Fruit fly (Drosophila melanogaster): ENCODE measurements around the gene Mi-2.

Mi-2 gene

DNA sequence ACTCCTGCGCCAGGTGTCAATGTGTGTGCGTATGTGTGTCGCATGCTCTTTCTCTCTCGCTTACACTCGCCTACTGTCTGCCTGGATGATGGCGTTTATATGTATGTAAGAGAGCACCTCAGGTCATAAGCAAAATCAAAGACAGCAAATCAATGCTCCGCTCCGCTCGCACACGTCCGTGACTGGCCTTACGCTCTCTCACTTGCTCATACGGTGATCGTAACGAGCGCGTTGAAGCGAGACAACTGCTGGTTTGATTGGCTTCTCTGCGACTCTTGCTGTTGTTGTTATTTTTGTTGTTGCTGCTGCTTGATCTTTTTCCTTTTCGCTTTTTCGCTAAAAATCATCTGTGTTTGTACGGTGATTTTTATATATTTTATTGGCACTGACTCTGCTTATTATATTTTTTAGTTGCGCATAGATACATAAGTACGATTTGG lies 14.4 kb downstream of the Mi-2 start (continued):
- TF ChIP-seq HLH3B (GFP tag; IDR thresholded peaks at IDR 0.05) (no peak), D (optimal IDR thresholded peaks at IDR 0.05) (peak; percentile 52), D (GFP tag; optimal IDR thresholded peaks at IDR 0.05) (no peak), Hey (tag; optimal IDR thresholded peaks at IDR 0.05) (peak; percentile 37), unpg (GFP tag; optimal IDR thresholded peaks at IDR 0.05) (no peak), ems (GFP tag; optimal IDR thresholded peaks at IDR 0.05) (no peak), Hr78 (GFP tag; optimal IDR thresholded peaks at IDR 0.05) (peak in 1 of 2 experiments; percentile 92), trem (tag; optimal IDR thresholded peaks at IDR 0.05) (no peak), Poxn (GFP tag; IDR thresholded peaks at IDR 0.05) (no peak), Sox102F (GFP tag; optimal IDR thresholded peaks at IDR 0.05) (no peak), CG2199 (GFP tag; IDR thresholded peaks at IDR 0.05) (peak; percentile 89), CG17829 (tag; optimal IDR thresholded peaks at IDR 0.05) (no peak), CG2202 (tag; optimal IDR thresholded peaks at IDR 0.05) (no peak), CG4424 (GFP tag; optimal IDR thresholded peaks at IDR 0.05) (no peak), CG14050 (GFP tag; IDR thresholded peaks at IDR 0.05) (no peak), nau (GFP tag; optimal IDR thresholded peaks at IDR 0.05) (no peak), CG12236 (GFP tag; optimal IDR thresholded peaks at IDR 0.05) (no peak), CG10321 (GFP tag; IDR thresholded peaks at IDR 0.05) (peak; percentile 97), ash1 (GFP tag; optimal IDR thresholded peaks at IDR 0.05) (peak; percentile 1), dmrt11E (tag; optimal IDR thresholded peaks at IDR 0.05) (no peak), pho (GFP tag; optimal IDR thresholded peaks at IDR 0.05) (no peak), CG11398 (GFP tag; optimal IDR thresholded peaks at IDR 0.05) (no peak), mam (GFP tag; optimal IDR thresholded peaks at IDR 0.05) (no peak), CG12155 (GFP tag; optimal IDR thresholded peaks at IDR 0.05) (peak; percentile 61), ara (GFP tag; IDR thresholded peaks at IDR 0.05) (0 out of 2 replicates have a peak, but pooled peaks have one; percentile 35), slbo (GFP tag; IDR thresholded peaks at IDR 0.05) (no peak), caup (GFP tag; optimal IDR thresholded peaks at IDR 0.05; ENCODE audit: severe bottlenecking) (no peak), CG4707 (GFP tag; optimal IDR thresholded peaks at IDR 0.05) (no peak), CG15011 (GFP tag; optimal IDR thresholded peaks at IDR 0.05) (no peak), dati (GFP tag; IDR thresholded peaks at IDR 0.05) (no peak), CG32532 (GFP tag; IDR thresholded peaks at IDR 0.05) (peak; percentile 59; the same call in 1 of the 2 replicates), CG8281 (tag; optimal IDR thresholded peaks at IDR 0.05) (no peak), H2.0 (GFP tag; IDR thresholded peaks at IDR 0.05) (no peak), GATAe (GFP tag; conservative IDR thresholded peaks at IDR 0.05) (no peak), CG12744 (GFP tag; optimal IDR thresholded peaks at IDR 0.05) (no peak), onecut (GFP tag; IDR thresholded peaks at IDR 0.05) (no peak), cas (GFP tag; IDR thresholded peaks at IDR 0.05) (no peak), Gsc (GFP tag; IDR thresholded peaks at IDR 0.05) (no peak), CG10543 (GFP tag; optimal IDR thresholded peaks at IDR 0.05) (peak; percentile 36), CG34376 (GFP tag; optimal IDR thresholded peaks at IDR 0.05) (peak; percentile 63), BtbVII (GFP tag; optimal IDR thresholded peaks at IDR 0.05) (peak; percentile 21), Neu2 (GFP tag; optimal IDR thresholded peaks at IDR 0.05; ENCODE audit: borderline replicate concordance) (no peak), CG9215 (GFP tag; IDR thresholded peaks at IDR 0.05) (no peak), chinmo (GFP tag; IDR thresholded peaks at IDR 0.05; ENCODE audit: partially characterized antibody) (peak; percentile 91), CG7745 (tag; optimal IDR thresholded peaks at IDR 0.05) (no peak), HLH54F (GFP tag; optimal IDR thresholded peaks at IDR 0.05) (no peak), dpn (GFP tag; optimal IDR thresholded peaks at IDR 0.05) (no peak), ssp (GFP tag; IDR thresholded peaks at IDR 0.05) (no peak), CG13775 (GFP tag; optimal IDR thresholded peaks at IDR 0.05) (peak; percentile 27), CG2875 (GFP tag; optimal IDR thresholded peaks at IDR 0.05) (no peak), CG6813 (GFP tag; optimal IDR thresholded peaks at IDR 0.05) (no peak), CG8765 (GFP tag; IDR thresholded peaks at IDR 0.05) (no peak)

Data from whole organism, embryonic.